Fruit fly (Drosophila melanogaster) whole organism, embryonic: Measurements from ENCODE around the gene CG6481.

Experiments
- Aef1 ChIP-seq: fragments of 200-800 bp; sonication (Bioruptor generic); IDR thresholded peaks from 3 replicates; pipeline ENCODE4 v1.3.6; 2022; ENCODE audit warnings: missing biosample characterization, missing genetic modification characterization
- Antp ChIP-seq: fragments of 200-800 bp; sonication (Bioruptor generic); optimal IDR thresholded peaks from 3 replicates; lab custom pipeline; 2016; ENCODE audit warnings: missing biosample characterization, missing genetic modification characterization
- Awh ChIP-seq: fragments of 200-800 bp; sonication (Bioruptor generic); IDR thresholded peaks from 2 replicates; pipeline ENCODE4, ENCODE4 v1.3.6; 2022; ENCODE audit warnings: missing biosample characterization, missing genetic modification characterization
- CG10267 ChIP-seq: fragments of 200-800 bp; sonication (Bioruptor generic); optimal IDR thresholded peaks from 2 replicates; lab custom pipeline; 2018; ENCODE audit warnings: missing biosample characterization, mild to moderate bottlenecking, missing genetic modification characterization, moderate library complexity
- CG10274 ChIP-seq: fragments of 200-800 bp; sonication (Bioruptor generic); optimal IDR thresholded peaks from 3 replicates; lab custom pipeline; 2017; ENCODE audit warnings: missing biosample characterization, mild to moderate bottlenecking, missing genetic modification characterization
- CG11560 ChIP-seq: fragments of 200-800 bp; sonication (Bioruptor generic); IDR thresholded peaks from 3 replicates; pipeline ENCODE4 v1.3.6; 2022; ENCODE audit warnings: missing biosample characterization, missing genetic modification characterization
- CG13296 ChIP-seq: fragments of 200-800 bp; sonication (Bioruptor generic); optimal IDR thresholded peaks from 3 replicates; lab custom pipeline; 2018; ENCODE audit warnings: missing biosample characterization, mild to moderate bottlenecking, missing genetic modification characterization
- CG15073 ChIP-seq: fragments of 200-800 bp; sonication (Bioruptor generic); optimal IDR thresholded peaks from 2 replicates; lab custom pipeline; 2016; ENCODE audit warnings: missing biosample characterization, missing genetic modification characterization
- CG17359 ChIP-seq: fragments of 200-800 bp; sonication (Bioruptor generic); optimal IDR thresholded peaks from 3 replicates; lab custom pipeline; 2018; ENCODE audit warnings: missing biosample characterization, mild to moderate bottlenecking, missing genetic modification characterization, moderate library complexity
- CG2875 ChIP-seq: fragments of 200-800 bp; sonication (Bioruptor generic); optimal IDR thresholded peaks from 2 replicates; lab custom pipeline; 2017; ENCODE audit warnings: missing biosample characterization, mild to moderate bottlenecking, missing genetic modification characterization, missing genetic modification reagents
- CG32532 ChIP-seq: fragments of 200-800 bp; sonication (Bioruptor generic); IDR thresholded peaks from 2 replicates; pipeline ENCODE4 v1.3.6; 2022; ENCODE audit warnings: missing biosample characterization, missing genetic modification characterization
- CG32772 ChIP-seq: fragments of 200-800 bp; sonication (Bioruptor generic); IDR thresholded peaks from 2 replicates; pipeline ENCODE4 v1.3.6; 2022; ENCODE audit warnings: missing biosample characterization, missing genetic modification characterization
- CG33557 ChIP-seq: fragments of 200-800 bp; sonication (Bioruptor generic); optimal IDR thresholded peaks from 2 replicates; lab custom pipeline; 2019; ENCODE audit warnings: missing biosample characterization, mild to moderate bottlenecking, missing genetic modification characterization, moderate library complexity
- CG3838 ChIP-seq: fragments of 200-800 bp; sonication (Bioruptor generic); optimal IDR thresholded peaks from 3 replicates; lab custom pipeline; 2016; ENCODE audit warnings: missing biosample characterization, missing genetic modification characterization
- CG6791 ChIP-seq: fragments of 200-800 bp; sonication (Bioruptor generic); IDR thresholded peaks from 3 replicates; pipeline ENCODE4 v1.3.6; 2022; ENCODE audit warnings: missing biosample characterization, missing genetic modification characterization; ENCODE audit not compliant: partially characterized antibody
- CG8388 ChIP-seq: fragments of 200-800 bp; sonication (Bioruptor generic); optimal IDR thresholded peaks from 2 replicates; lab custom pipeline; 2019; ENCODE audit warnings: missing biosample characterization, mild to moderate bottlenecking, missing genetic modification characterization, moderate library complexity
- CG9727 ChIP-seq: fragments of 200-800 bp; sonication (Bioruptor generic); optimal IDR thresholded peaks from 3 replicates; lab custom pipeline; 2017; ENCODE audit warnings: missing biosample characterization, mild to moderate bottlenecking, missing genetic modification characterization
- Camta ChIP-seq: fragments of 200-800 bp; sonication (Bioruptor generic); optimal IDR thresholded peaks from 2 replicates; lab custom pipeline; 2016; ENCODE audit warnings: missing biosample characterization, missing genetic modification characterization
- Chrac-16 ChIP-seq: fragments of 200-800 bp; sonication (Bioruptor generic); optimal IDR thresholded peaks from 3 replicates; lab custom pipeline; 2016; ENCODE audit warnings: missing biosample characterization, missing genetic modification characterization
- Drgx ChIP-seq: fragments of 200-800 bp; sonication (Bioruptor generic); IDR thresholded peaks from 2 replicates; pipeline ENCODE4 v1.3.6; 2022; ENCODE audit warnings: missing biosample characterization, missing genetic modification characterization
- E2f2 ChIP-seq: fragments of 200-800 bp; sonication (Bioruptor generic); IDR thresholded peaks from 2 replicates; pipeline ENCODE4 v1.3.6; 2022; ENCODE audit warnings: missing biosample characterization, missing genetic modification characterization
- Eip74EF ChIP-seq, 2 experiments: fragments of 200-800 bp in 1 of 2; fragments of >200 bp in 1 of 2; sonication (Bioruptor generic) in 1 of 2; optimal IDR thresholded peaks; 2 replicates each; lab custom pipeline; 2017 to 2019; ENCODE audit warnings: missing biosample characterization in 2 of 2, missing genetic modification characterization in 2 of 2, mild to moderate bottlenecking in 1 of 2, moderate library complexity in 1 of 2
- Elba2 ChIP-seq: fragments of 200-800 bp; sonication (Bioruptor generic); optimal IDR thresholded peaks from 3 replicates; lab custom pipeline; 2016; ENCODE audit warnings: missing biosample characterization, missing genetic modification characterization
- HmgD ChIP-seq: fragments of 200-800 bp; sonication (Bioruptor generic); optimal IDR thresholded peaks from 3 replicates; lab custom pipeline; 2016; ENCODE audit warnings: missing biosample characterization, missing genetic modification characterization
- MBD-R2 ChIP-seq: fragments of 200-800 bp; sonication (Bioruptor generic); IDR thresholded peaks from 2 replicates; pipeline ENCODE4 v1.3.6; 2022; ENCODE audit warnings: missing biosample characterization, missing genetic modification characterization
- MESR4 ChIP-seq: fragments of 200-800 bp; sonication (Bioruptor generic); optimal IDR thresholded peaks from 2 replicates; lab custom pipeline; 2018; ENCODE audit warnings: missing biosample characterization, mild to moderate bottlenecking, missing genetic modification characterization, moderate library complexity
- NC2β ChIP-seq: fragments of 200-800 bp; sonication (Bioruptor generic); optimal IDR thresholded peaks from 2 replicates; lab custom pipeline; 2016; ENCODE audit warnings: missing biosample characterization, missing genetic modification characterization
- NfI ChIP-seq: fragments of 200-800 bp; sonication (Bioruptor generic); optimal IDR thresholded peaks from 3 replicates; lab custom pipeline; 2018; ENCODE audit warnings: missing biosample characterization, mild to moderate bottlenecking, missing genetic modification characterization, moderate library complexity
- Sox102F ChIP-seq: fragments of 200-800 bp; sonication (Bioruptor generic); optimal IDR thresholded peaks from 2 replicates; lab custom pipeline; 2018; ENCODE audit warnings: missing biosample characterization, mild to moderate bottlenecking, missing genetic modification characterization, moderate library complexity
- Spps ChIP-seq: fragments of 200-800 bp; sonication (Bioruptor generic); optimal IDR thresholded peaks from 2 replicates; lab custom pipeline; 2018; ENCODE audit warnings: missing biosample characterization, mild to moderate bottlenecking, missing genetic modification characterization
- Stat92E ChIP-seq, 3 experiments: fragments of >200 bp in 2 of 3; fragments of 200-800 bp in 1 of 3; sonication (Bioruptor generic) in 1 of 3; optimal IDR thresholded peaks; 2 replicates each; lab custom pipeline; 2017 to 2019; ENCODE audit warnings: missing biosample characterization in 3 of 3, missing genetic modification characterization in 3 of 3, mild to moderate bottlenecking in 1 of 3, moderate library complexity in 1 of 3
- bcd ChIP-seq: fragments of 200-800 bp; sonication (Bioruptor generic); optimal IDR thresholded peaks from 2 replicates; lab custom pipeline; 2017; ENCODE audit warnings: missing biosample characterization, mild to moderate bottlenecking, missing genetic modification characterization
- chinmo ChIP-seq: fragments of 200-800 bp; sonication (Bioruptor generic); IDR thresholded peaks from 4 replicates; pipeline ENCODE4 v1.3.6; 2022; ENCODE audit warnings: missing biosample characterization, missing genetic modification characterization; ENCODE audit not compliant: partially characterized antibody
- croc ChIP-seq: fragments of 200-800 bp; sonication (Bioruptor generic); conservative IDR thresholded peaks from 3 replicates; pipeline ENCODE4 v1.3.6; 2022; ENCODE audit warnings: missing biosample characterization, missing genetic modification characterization
- disco-r ChIP-seq: fragments of 200-800 bp; sonication (Bioruptor generic); optimal IDR thresholded peaks from 2 replicates; lab custom pipeline; 2016; ENCODE audit warnings: missing biosample characterization, missing genetic modification characterization
- dm ChIP-seq: fragments of 200-800 bp; sonication (Bioruptor generic); optimal IDR thresholded peaks from 3 replicates; lab custom pipeline; 2016; ENCODE audit warnings: missing biosample characterization, missing genetic modification characterization
- dpn ChIP-seq, 2 experiments: fragments of 200-800 bp; sonication (Bioruptor generic); optimal IDR thresholded peaks; 3 replicates each; lab custom pipeline; 2016; ENCODE audit warnings: missing biosample characterization in 2 of 2, missing genetic modification characterization in 2 of 2
- dysf ChIP-seq: fragments of 200-800 bp; sonication (Bioruptor generic); IDR thresholded peaks from 3 replicates; pipeline ENCODE4 v1.3.6; 2022; ENCODE audit warnings: missing biosample characterization, missing genetic modification characterization
- exex ChIP-seq: fragments of 200-800 bp; sonication (Bioruptor generic); optimal IDR thresholded peaks from 4 replicates; lab custom pipeline; 2018; ENCODE audit warnings: missing biosample characterization, mild to moderate bottlenecking, missing genetic modification characterization, moderate library complexity
- knrl ChIP-seq: fragments of 200-800 bp; sonication (Bioruptor generic); IDR thresholded peaks from 3 replicates; pipeline ENCODE4 v1.3.6; 2022; ENCODE audit warnings: missing biosample characterization, missing genetic modification characterization; ENCODE audit not compliant: partially characterized antibody
- nom ChIP-seq: fragments of 200-800 bp; sonication (Bioruptor generic); optimal IDR thresholded peaks from 2 replicates; lab custom pipeline; 2017; ENCODE audit warnings: missing biosample characterization, missing genetic modification characterization, mild to moderate bottlenecking, moderate library complexity, missing genetic modification reagents
- ro ChIP-seq: fragments of 200-800 bp; sonication (Bioruptor generic); IDR thresholded peaks from 2 replicates; pipeline ENCODE4 v1.3.6; 2022; ENCODE audit warnings: missing biosample characterization, missing genetic modification characterization
- sc ChIP-seq, 3 experiments: fragments of >200 bp in 2 of 3; fragments of 200-800 bp in 1 of 3; sonication (Bioruptor generic) in 1 of 3; optimal IDR thresholded peaks; 2 replicates in 2 of 3; 3 replicates in 1 of 3; lab custom pipeline; 2017; ENCODE audit warnings: mild to moderate bottlenecking in 1 of 3, missing biosample characterization in 1 of 3, missing genetic modification characterization in 1 of 3, missing genetic modification reagents in 1 of 3
- sqz ChIP-seq: fragments of 200-800 bp; sonication (Bioruptor generic); optimal IDR thresholded peaks from 3 replicates; lab custom pipeline; 2018; ENCODE audit warnings: missing biosample characterization, mild to moderate bottlenecking, missing genetic modification characterization
- tgo ChIP-seq: fragments of 200-800 bp; sonication (Bioruptor generic); IDR thresholded peaks from 3 replicates; pipeline ENCODE4 v1.3.6; 2022; ENCODE audit warnings: missing biosample characterization, missing genetic modification characterization
- tin ChIP-seq: fragments of 200-800 bp; sonication (Bioruptor generic); optimal IDR thresholded peaks from 3 replicates; lab custom pipeline; 2016; ENCODE audit warnings: missing biosample characterization, missing genetic modification characterization
- tna ChIP-seq: fragments of 200-800 bp; sonication (Bioruptor generic); IDR thresholded peaks from 2 replicates; pipeline ENCODE4 v1.3.6; 2022; ENCODE audit warnings: missing biosample characterization, missing genetic modification characterization; ENCODE audit not compliant: partially characterized antibody
- tx ChIP-seq: fragments of 200-800 bp; sonication (Bioruptor generic); optimal IDR thresholded peaks from 2 replicates; lab custom pipeline; 2016; ENCODE audit warnings: missing biosample characterization, missing genetic modification characterization
- vvl ChIP-seq: fragments of 200-800 bp; sonication (Bioruptor generic); IDR thresholded peaks from 2 replicates; pipeline ENCODE4 v1.3.6; 2022; ENCODE audit warnings: missing biosample characterization, missing genetic modification characterization

The CG6481 gene

DNA sequence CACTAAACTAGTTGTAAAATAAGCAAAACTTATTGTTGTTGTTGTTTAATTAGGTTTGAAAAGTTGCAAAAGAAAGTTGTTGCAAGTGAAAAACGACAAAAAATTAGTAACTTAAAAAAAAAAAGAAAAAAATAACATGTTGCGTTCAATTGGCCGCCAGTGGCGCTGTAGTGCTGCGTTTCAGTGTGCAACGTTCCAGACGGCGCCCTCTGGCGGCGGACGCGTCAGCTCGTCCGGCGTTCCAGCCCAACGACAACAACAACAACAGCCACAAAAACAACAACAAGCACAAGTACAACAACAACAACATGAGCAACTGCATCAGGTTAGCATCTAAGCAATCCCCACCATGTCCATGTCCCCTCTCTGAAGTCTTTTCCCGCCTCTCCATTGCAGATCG is 4.8 kb downstream of the CG6481 start (continued):
- 0 out of 3 replicates have a peak, but pooled peaks have one; percentile 29 for TF ChIP-seq tgo (GFP tag; lab: Robert Waterston, UW)
- no peak; the same call in 1 of the 2 replicates for TF ChIP-seq tna (GFP tag; lab: Robert Waterston, UW)
- peak; percentile 22; the same call in 1 of the 2 replicates for TF ChIP-seq MBD-R2 (GFP tag; lab: Robert Waterston, UW)
- TF ChIP-seq NfI (GFP tag; lab: Kevin White, UChicago), result peak; percentile 49
- TF ChIP-seq croc (GFP tag; lab: Robert Waterston, UW), result 0 out of 3 replicates have a peak, but pooled peaks have one; percentile 16
- no peak for TF ChIP-seq CG3838
- TF ChIP-seq CG13296 (GFP tag; lab: Kevin White, UChicago), result peak; percentile 26
- TF ChIP-seq knrl (GFP tag; lab: Robert Waterston, UW), result peak; percentile 33; the same call in 1 of the 3 replicates
- no peak for TF ChIP-seq CG15073
- TF ChIP-seq Sox102F (GFP tag; lab: Kevin White, UChicago), result peak; percentile 45
- peak; percentile 6 for TF ChIP-seq CG8388 (GFP tag; lab: Kevin White, UChicago)
- TF ChIP-seq CG10267, result peak; percentile 6
- peak; percentile 40; the same call in 1 of the 2 replicates for TF ChIP-seq vvl (GFP tag; lab: Robert Waterston, UW)
- peak; percentile 62 for TF ChIP-seq Aef1
- no peak for TF ChIP-seq tx (GFP tag; lab: Kevin White, UChicago)
- peak; percentile 62; the same call in 1 of the 2 replicates for TF ChIP-seq Awh (GFP tag; lab: Robert Waterston, UW)
- TF ChIP-seq Elba2 (GFP tag; lab: Kevin White, UChicago), result peak; percentile 9
- peak; percentile 48; the same call in 1 of the 3 replicates for TF ChIP-seq dysf (GFP tag; lab: Robert Waterston, UW)
- 0 out of 4 replicates have a peak, but pooled peaks have one; percentile 35 for TF ChIP-seq chinmo
- no peak for TF ChIP-seq sc (optimal IDR thresholded peaks at IDR 0.05; lab: Kevin White, UChicago)
- TF ChIP-seq sc (GFP tag; optimal IDR thresholded peaks at IDR 0.05; lab: Kevin White, UChicago), result peak; percentile 12
- no peak for TF ChIP-seq disco-r (GFP tag; lab: Kevin White, UChicago)
- no peak for TF ChIP-seq Spps (tag; lab: Kevin White, UChicago)
- TF ChIP-seq nom (GFP tag; lab: Kevin White, UChicago), result no peak
- TF ChIP-seq NC2β (GFP tag; lab: Kevin White, UChicago), result peak; percentile 46
- TF ChIP-seq Chrac-16 (GFP tag; lab: Kevin White, UChicago), result peak; percentile 41
- TF ChIP-seq ro (GFP tag; lab: Robert Waterston, UW), result no peak
- peak; percentile 23 to 47 for TF ChIP-seq dpn (GFP tag; optimal IDR thresholded peaks at IDR 0.05; lab: Kevin White, UChicago)
- TF ChIP-seq CG33557 (GFP tag; lab: Kevin White, UChicago), result no peak
- TF ChIP-seq exex, result no peak
- peak; percentile 39; the same call in 1 of the 2 replicates for TF ChIP-seq E2f2 (GFP tag; lab: Robert Waterston, UW)
- TF ChIP-seq Antp, result peak; percentile 5
- 0 out of 2 replicates have a peak, but pooled peaks have one; percentile 19 for TF ChIP-seq Drgx (GFP tag; lab: Robert Waterston, UW)
- TF ChIP-seq Camta, result peak; percentile 25
- TF ChIP-seq CG9727, result peak; percentile 20
- peak; percentile 18; the same call in 1 of the 2 replicates for TF ChIP-seq CG32532 (GFP tag; lab: Robert Waterston, UW)
- no peak for TF ChIP-seq CG6791 (GFP tag; lab: Robert Waterston, UW)
- no peak for TF ChIP-seq Eip74EF (GFP tag; optimal IDR thresholded peaks at IDR 0.05; lab: Kevin White, UChicago)
- peak; percentile 92 for TF ChIP-seq CG17359 (tag; lab: Kevin White, UChicago)
- TF ChIP-seq tin, result peak; percentile 29
- no peak for TF ChIP-seq MESR4 (GFP tag; lab: Kevin White, UChicago)
- TF ChIP-seq CG10274 (GFP tag; lab: Kevin White, UChicago), result no peak
- peak; percentile 12 for TF ChIP-seq bcd (GFP tag; lab: Kevin White, UChicago)
- TF ChIP-seq CG11560 (tag; lab: Robert Waterston, UW), result no peak
- peak; percentile 81 for TF ChIP-seq sqz (GFP tag; lab: Kevin White, UChicago)
- TF ChIP-seq CG2875, result peak; percentile 40
- no peak for TF ChIP-seq Stat92E (GFP tag; optimal IDR thresholded peaks at IDR 0.05; lab: Kevin White, UChicago)
- TF ChIP-seq dm (GFP tag; lab: Kevin White, UChicago), result peak; percentile 19
- TF ChIP-seq HmgD (GFP tag; lab: Kevin White, UChicago), result peak; percentile 43
- TF ChIP-seq CG32772 (GFP tag; lab: Robert Waterston, UW), result peak; percentile 90
